Fruit fly (Drosophila melanogaster): ENCODE measurements around the gene CG11381.

DNA sequence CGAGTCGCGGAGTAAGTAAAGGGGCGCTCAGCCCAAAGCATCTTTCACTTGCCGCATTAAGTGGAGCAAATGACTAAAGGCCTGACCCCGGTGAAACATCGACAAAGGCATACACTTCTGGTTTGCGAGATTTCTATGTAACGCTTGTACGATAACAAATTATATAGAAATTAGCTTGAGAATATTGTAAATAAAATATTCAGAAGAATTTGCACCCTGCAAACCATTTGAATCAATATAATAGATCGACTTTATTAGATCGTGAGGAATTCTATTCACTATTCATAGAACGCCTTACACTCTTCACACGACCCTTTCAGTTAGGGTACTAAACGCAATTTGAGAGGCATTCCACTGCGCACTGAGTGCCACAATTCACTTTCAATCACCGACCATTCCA is 19.8 kb upstream of the CG11381 start:
- no peak for TF ChIP-seq usp (GFP tag; optimal IDR thresholded peaks at IDR 0.05)
- TF ChIP-seq psq (optimal IDR thresholded peaks at IDR 0.05), result no peak
- TF ChIP-seq CG8478 (optimal IDR thresholded peaks at IDR 0.05), result no peak
- TF ChIP-seq pan (optimal IDR thresholded peaks at IDR 0.05), result no peak

Data from whole organism.